Worm (Caenorhabditis elegans) whole organism, L1 larva: ENCODE measurements around the gene skat-1.

Experiments used
- C16A3.4 ChIP-seq: fragments of 150-350 bp; optimal IDR thresholded peaks from 2 replicates; lab custom pipeline; 2014; ENCODE audit warnings: missing biosample characterization, missing genetic modification characterization
- C34B4.2 ChIP-seq: sonication (generic microtip); optimal IDR thresholded peaks from 2 replicates; lab custom pipeline; 2017; ENCODE audit warnings: mild to moderate bottlenecking, missing genetic modification characterization, missing compliant biosample characterization
- aha-1 ChIP-seq: fragments of 150-350 bp; optimal IDR thresholded peaks from 2 replicates; lab custom pipeline; 2014; ENCODE audit warnings: missing biosample characterization, missing genetic modification characterization
- alr-1 ChIP-seq: fragments of 200-800 bp; sonication (Bioruptor generic); optimal IDR thresholded peaks from 2 replicates; lab custom pipeline; 2018; ENCODE audit warnings: borderline replicate concordance, mild to moderate bottlenecking, missing genetic modification characterization, missing compliant biosample characterization
- aly-2 ChIP-seq: fragments of 150-350 bp; optimal IDR thresholded peaks from 2 replicates; lab custom pipeline; 2014; ENCODE audit warnings: missing biosample characterization, missing genetic modification characterization
- ama-1 ChIP-seq: fragments of 150-350 bp; optimal IDR thresholded peaks from 2 replicates; lab custom pipeline; 2014
- ceh-8 ChIP-seq: fragments of 200-800 bp; sonication (Bioruptor generic); optimal IDR thresholded peaks from 2 replicates; lab custom pipeline; 2018; ENCODE audit warnings: mild to moderate bottlenecking, missing genetic modification characterization, moderate library complexity, missing compliant biosample characterization
- ceh-90 ChIP-seq: sonication (generic microtip); optimal IDR thresholded peaks from 2 replicates; lab custom pipeline; 2016; ENCODE audit warnings: missing genetic modification characterization, missing compliant biosample characterization
- ces-1 ChIP-seq: fragments of 150-350 bp; optimal IDR thresholded peaks from 2 replicates; lab custom pipeline; 2014; ENCODE audit warnings: missing biosample characterization, missing genetic modification reagents, missing genetic modification characterization
- dsc-1 ChIP-seq: sonication (generic microtip); optimal IDR thresholded peaks from 2 replicates; lab custom pipeline; 2016; ENCODE audit warnings: mild to moderate bottlenecking, missing genetic modification characterization, missing compliant biosample characterization
- efl-3 ChIP-seq: fragments of 200-800 bp; sonication (Bioruptor generic); optimal IDR thresholded peaks from 2 replicates; lab custom pipeline; 2018; ENCODE audit warnings: mild to moderate bottlenecking, missing genetic modification characterization, missing compliant biosample characterization
- elt-3 ChIP-seq, 6 experiments: fragments of 150-350 bp in 1 of 6; sonication (generic microtip); optimal IDR thresholded peaks; 2 replicates each; lab custom pipeline; 2017 to 2018; ENCODE audit warnings: missing biosample characterization in 6 of 6, missing genetic modification characterization in 6 of 6, inconsistent platforms in 1 of 6
- fkh-4 ChIP-seq: sonication (generic microtip); optimal IDR thresholded peaks from 2 replicates; lab custom pipeline; 2016; ENCODE audit warnings: missing compliant biosample characterization, missing genetic modification characterization, borderline replicate concordance
- fkh-8 ChIP-seq: sonication (generic microtip); optimal IDR thresholded peaks from 2 replicates; lab custom pipeline; 2016; ENCODE audit warnings: mild to moderate bottlenecking, missing genetic modification characterization, missing compliant biosample characterization
- hlh-17 ChIP-seq: fragments of 200-800 bp; sonication (Bioruptor generic); optimal IDR thresholded peaks from 2 replicates; lab custom pipeline; 2018; ENCODE audit warnings: missing genetic modification characterization, mild to moderate bottlenecking, missing compliant biosample characterization, moderate library complexity, borderline replicate concordance
- hlh-4 ChIP-seq: sonication (generic microtip); optimal IDR thresholded peaks from 2 replicates; lab custom pipeline; 2016; ENCODE audit warnings: mild to moderate bottlenecking, missing genetic modification characterization, missing compliant biosample characterization
- jun-1 ChIP-seq: fragments of 150-350 bp; optimal IDR thresholded peaks from 2 replicates; lab custom pipeline; 2014; ENCODE audit warnings: missing biosample characterization, missing genetic modification reagents, missing genetic modification characterization
- lir-3 ChIP-seq: sonication (generic microtip); optimal IDR thresholded peaks from 2 replicates; lab custom pipeline; 2016; ENCODE audit warnings: mild to moderate bottlenecking, missing genetic modification characterization, moderate library complexity, missing compliant biosample characterization; ENCODE audit not compliant: poor library complexity
- mab-9 ChIP-seq: fragments of 200-800 bp; sonication (Bioruptor generic); IDR thresholded peaks from 2 replicates; pipeline ENCODE4 v1.3.6; 2022; ENCODE audit warnings: missing genetic modification reagents, missing genetic modification characterization, missing compliant biosample characterization
- mdl-1 ChIP-seq, 2 experiments: fragments of 150-350 bp; optimal IDR thresholded peaks; 2 replicates each; lab custom pipeline; 2014 to 2017; ENCODE audit warnings: missing biosample characterization in 2 of 2, missing genetic modification characterization in 2 of 2, inconsistent platforms in 1 of 2
- mep-1 ChIP-seq: fragments of 150-350 bp; optimal IDR thresholded peaks from 2 replicates; lab custom pipeline; 2014; ENCODE audit warnings: missing biosample characterization, missing genetic modification characterization
- nhr-12 ChIP-seq: sonication (generic microtip); optimal IDR thresholded peaks from 2 replicates; lab custom pipeline; 2017; ENCODE audit warnings: missing biosample characterization, missing genetic modification characterization
- nhr-19 ChIP-seq: fragments of 200-800 bp; sonication (Bioruptor generic); conservative IDR thresholded peaks from 2 replicates; pipeline ENCODE4 v1.3.6; 2022; ENCODE audit warnings: missing genetic modification characterization, missing compliant biosample characterization
- nhr-20 ChIP-seq: sonication (generic microtip); optimal IDR thresholded peaks from 2 replicates; lab custom pipeline; 2016; ENCODE audit warnings: mild to moderate bottlenecking, missing genetic modification characterization, missing compliant biosample characterization
- nhr-237 ChIP-seq: fragments of 150-350 bp; optimal IDR thresholded peaks from 2 replicates; lab custom pipeline; 2014; ENCODE audit warnings: missing biosample characterization, missing genetic modification characterization
- nhr-28 ChIP-seq: fragments of 150-350 bp; optimal IDR thresholded peaks from 2 replicates; lab custom pipeline; 2014; ENCODE audit warnings: missing biosample characterization, missing genetic modification characterization
- nhr-47 ChIP-seq: sonication (generic microtip); optimal IDR thresholded peaks from 2 replicates; lab custom pipeline; 2016; ENCODE audit warnings: mild to moderate bottlenecking, missing genetic modification characterization, moderate library complexity, missing compliant biosample characterization
- nhr-71 ChIP-seq: sonication (generic microtip); optimal IDR thresholded peaks from 2 replicates; lab custom pipeline; 2016; ENCODE audit warnings: mild to moderate bottlenecking, missing genetic modification characterization, moderate library complexity, missing compliant biosample characterization
- nhr-84 ChIP-seq: sonication (generic microtip); optimal IDR thresholded peaks from 2 replicates; lab custom pipeline; 2017; ENCODE audit warnings: missing biosample characterization, missing genetic modification characterization
- nhr-90 ChIP-seq: sonication (generic microtip); optimal IDR thresholded peaks from 2 replicates; lab custom pipeline; 2016; ENCODE audit warnings: mild to moderate bottlenecking, missing genetic modification characterization, missing compliant biosample characterization; ENCODE audit not compliant: poor library complexity
- pqm-1 ChIP-seq: sonication (generic microtip); optimal IDR thresholded peaks from 3 replicates; lab custom pipeline; 2017; ENCODE audit warnings: missing biosample characterization, missing genetic modification characterization
- snpc-4 ChIP-seq: fragments of 150-350 bp; optimal IDR thresholded peaks from 2 replicates; lab custom pipeline; 2014; ENCODE audit warnings: missing biosample characterization, missing genetic modification characterization
- snu-23 ChIP-seq: sonication (generic microtip); optimal IDR thresholded peaks from 2 replicates; lab custom pipeline; 2016; ENCODE audit warnings: missing genetic modification characterization, missing compliant biosample characterization
- tlp-1 ChIP-seq: fragments of 150-350 bp; optimal IDR thresholded peaks from 2 replicates; lab custom pipeline; 2014; ENCODE audit warnings: missing biosample characterization, missing genetic modification characterization
- unc-130 ChIP-seq: fragments of 150-350 bp; optimal IDR thresholded peaks from 2 replicates; lab custom pipeline; 2017; ENCODE audit warnings: missing biosample characterization, missing genetic modification characterization, inconsistent platforms
- unc-62 ChIP-seq: fragments of 150-350 bp; optimal IDR thresholded peaks from 2 replicates; lab custom pipeline; 2014; ENCODE audit warnings: missing biosample characterization, missing genetic modification reagents, missing genetic modification characterization
- unc-86 ChIP-seq: sonication (generic microtip); optimal IDR thresholded peaks from 2 replicates; lab custom pipeline; 2016; ENCODE audit warnings: missing genetic modification characterization, missing compliant biosample characterization
- unc-98 ChIP-seq: fragments of 200-800 bp; sonication (Bioruptor generic); IDR thresholded peaks from 2 replicates; pipeline ENCODE4 v1.3.6; 2022; ENCODE audit warnings: missing genetic modification characterization, missing compliant biosample characterization
- zip-4 ChIP-seq: fragments of 200-800 bp; sonication (Bioruptor generic); optimal IDR thresholded peaks from 2 replicates; lab custom pipeline; 2018; ENCODE audit warnings: mild to moderate bottlenecking, missing genetic modification characterization, moderate library complexity, missing compliant biosample characterization

skat-1 gene

DNA sequence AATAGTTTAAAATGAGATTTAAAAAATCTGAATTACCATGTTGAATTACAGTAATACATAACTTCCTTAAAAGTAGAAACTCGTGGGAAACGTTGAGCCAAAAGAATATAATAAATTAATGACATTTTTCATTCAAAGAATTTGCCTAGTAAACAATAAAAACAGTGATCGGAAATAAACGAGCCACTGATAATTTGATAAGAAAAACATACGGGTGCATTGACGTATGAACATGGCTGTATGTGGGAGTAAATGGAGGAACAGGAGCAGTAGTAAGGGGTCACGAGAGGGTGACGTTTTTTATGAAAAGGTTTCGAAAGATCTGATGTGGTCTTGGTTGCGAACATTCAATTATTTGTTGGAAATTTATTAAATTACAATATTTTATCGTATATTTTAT is 34.2 kb upstream of the skat-1 start:
- TF ChIP-seq nhr-84 (no peak), fkh-8 (tag; lab: Kevin White, UChicago) (peak; percentile 5), elt-3 (tag; optimal IDR thresholded peaks at IDR 0.05; lab: Kevin White, UChicago) (no peak), nhr-47 (peak; percentile 32), C16A3.4 (tag; lab: Kevin White, UChicago) (no peak), ces-1 (no peak), nhr-71 (peak; percentile 41), aly-2 (tag; lab: Kevin White, UChicago) (no peak)

DNA sequence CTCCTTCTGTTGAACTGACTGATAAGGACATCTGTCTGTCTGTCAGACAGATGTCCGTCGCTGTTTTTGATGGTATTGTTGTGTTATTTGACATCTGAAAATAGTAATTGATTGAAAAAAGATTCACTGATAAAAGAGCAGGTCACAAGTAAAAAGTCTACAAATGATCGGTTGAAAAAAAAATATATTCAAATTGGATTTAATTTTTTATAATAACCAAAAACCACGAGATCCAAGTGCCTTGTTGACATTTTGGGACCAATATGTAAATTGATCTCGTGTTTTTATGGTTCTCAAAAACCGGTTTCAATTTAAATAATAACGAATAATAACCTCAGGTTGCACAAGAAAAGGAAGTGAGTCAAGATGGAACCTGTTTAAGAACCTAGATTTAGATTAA is 30.4 kb upstream of the skat-1 start, which contains the start of gene F59B2.13:
F59B2.13 (minus strand) TSS at position 101 of the 400 bp plus-strand sequence.
- TF ChIP-seq fkh-4 (no peak), aha-1 (tag; lab: Kevin White, UChicago) (no peak), unc-86 (tag; lab: Kevin White, UChicago) (no peak), ceh-90 (no peak), nhr-12 (tag; lab: Kevin White, UChicago) (no peak), zip-4 (GFP tag; lab: Kevin White, UChicago) (no peak), mdl-1 (tag; optimal IDR thresholded peaks at IDR 0.05; lab: Kevin White, UChicago) (no peak), nhr-28 (no peak), nhr-237 (no peak), snpc-4 (tag; lab: Kevin White, UChicago) (no peak)
- TF ChIP-seq, all 84 proteins: peak for 0

DNA sequence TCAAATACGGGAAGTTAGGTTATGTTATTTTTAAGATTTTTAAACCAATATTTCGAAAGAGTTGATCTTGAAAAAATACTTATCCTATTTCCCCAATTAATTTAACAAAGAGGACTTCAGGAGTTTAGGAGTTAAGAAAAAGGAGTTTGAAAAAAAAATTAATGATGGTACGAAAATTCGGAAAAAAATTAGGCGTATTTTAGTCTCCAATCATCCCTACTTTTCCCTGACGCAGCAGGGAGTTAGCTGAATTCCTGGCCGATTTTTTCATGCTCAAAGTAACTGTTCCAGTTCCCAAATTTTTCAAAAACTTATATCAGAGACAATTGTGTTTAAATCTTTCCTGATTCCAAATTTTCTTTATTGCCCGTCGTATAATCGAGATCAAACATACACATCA is 27.0 kb upstream of the skat-1 start:
- TF ChIP-seq C34B4.2, result no peak
- no peak for TF ChIP-seq efl-3
- TF ChIP-seq nhr-84, result no peak
- TF ChIP-seq lir-3, result no peak
- no peak for TF ChIP-seq mep-1 (tag; lab: Kevin White, UChicago)
- no peak for TF ChIP-seq fkh-8 (tag; lab: Kevin White, UChicago)
- TF ChIP-seq nhr-19, result no peak
- no peak for TF ChIP-seq unc-86 (tag; lab: Kevin White, UChicago)
- no peak for TF ChIP-seq unc-130
- no peak for TF ChIP-seq ama-1 (lab: Kevin White, UChicago)
- TF ChIP-seq, all 84 proteins: peak for 0

DNA sequence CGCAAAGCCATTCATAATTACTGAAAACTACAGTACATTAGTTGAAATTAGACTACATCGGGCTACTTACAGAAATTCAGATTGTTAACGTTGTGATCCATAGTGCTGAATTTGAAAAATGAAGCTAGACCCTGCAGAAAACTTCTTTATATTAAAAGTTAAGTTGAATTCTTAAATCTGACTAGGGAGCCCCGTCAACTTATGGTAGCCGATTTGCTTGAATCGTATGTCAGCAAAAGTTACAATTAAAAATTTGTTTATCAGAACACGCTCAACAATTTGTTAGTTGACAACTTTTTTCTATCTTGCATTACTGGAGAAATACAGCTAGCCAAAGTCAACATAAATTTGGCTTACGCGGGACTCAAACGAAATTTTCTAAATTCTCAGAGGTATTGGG is 25.9 kb upstream of the skat-1 start, which contains the start of gene F59B2.14:
F59B2.14 (minus strand) TSS at position 101 of the 400 bp plus-strand sequence.
- TF ChIP-seq alr-1 (tag; lab: Kevin White, UChicago), result no peak
- TF ChIP-seq unc-62 (GFP tag; lab: Kevin White, UChicago), result no peak
- no peak for TF ChIP-seq dsc-1 (tag; lab: Kevin White, UChicago)
- TF ChIP-seq ceh-8, result no peak
- TF ChIP-seq snu-23 (GFP tag; lab: Kevin White, UChicago), result no peak
- no peak for TF ChIP-seq unc-98 (GFP tag; lab: Robert Waterston, UW)
- no peak for TF ChIP-seq jun-1 (tag; lab: Kevin White, UChicago)
- TF ChIP-seq, all 84 proteins: peak for 0

DNA sequence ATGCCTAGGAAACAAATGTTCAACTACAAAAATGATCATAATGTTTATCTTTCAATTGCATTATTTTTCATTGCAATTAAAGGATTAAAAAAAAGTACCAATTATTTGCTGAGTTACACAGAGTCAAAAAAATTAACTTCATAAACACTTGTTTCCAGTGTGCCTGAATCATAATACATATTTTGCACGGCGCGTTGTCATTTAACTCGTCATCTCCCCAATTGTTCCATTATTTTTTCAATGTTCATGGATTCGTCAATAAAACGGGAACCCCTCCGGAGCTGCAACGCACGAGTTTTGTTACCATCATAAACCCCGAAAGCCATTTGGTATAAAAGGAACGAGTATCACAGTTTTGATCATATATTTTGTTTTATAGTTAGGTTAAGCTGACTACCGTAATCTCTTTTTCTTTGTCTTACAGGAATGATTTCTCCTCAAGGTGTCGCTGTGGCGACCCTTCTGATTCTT is 20.6 kb upstream of the skat-1 start, which contains the start of gene F59B2.12:
F59B2.12 (plus strand) TSS at position 421 of the 471 bp plus-strand sequence.
- TF ChIP-seq hlh-4 (tag; lab: Kevin White, UChicago), result no peak
- TF ChIP-seq hlh-17, result no peak
- TF ChIP-seq mab-9 (GFP tag; lab: Robert Waterston, UW), result no peak
- no peak for TF ChIP-seq pqm-1 (tag; lab: Kevin White, UChicago)
- TF ChIP-seq nhr-90 (tag; lab: Kevin White, UChicago), result no peak
- TF ChIP-seq efl-3, result no peak
- TF ChIP-seq C16A3.4 (tag; lab: Kevin White, UChicago), result no peak
- TF ChIP-seq nhr-20 (tag; lab: Kevin White, UChicago), result no peak
- TF ChIP-seq tlp-1, result no peak
- TF ChIP-seq, all 84 proteins: peak for 0
